Worm (Caenorhabditis elegans) whole organism, L4 larva: ENCODE results near the gene cyp-25A1.
"Not testable (repeated sequence)": the region's sequence is repeated elsewhere in the genome, so short reads cannot be mapped to it uniquely, and the experiment has no call there.

Source experiments
- D1046.2 ChIP-seq: fragments of 200-800 bp; sonication (Bioruptor generic); IDR thresholded peaks from 2 replicates; pipeline ENCODE4 v1.3.6; 2022; ENCODE audit warnings: missing genetic modification characterization, missing compliant biosample characterization
- T20F7.1 ChIP-seq: fragments of 200-800 bp; sonication (Bioruptor generic); optimal IDR thresholded peaks from 2 replicates; lab custom pipeline; 2018; ENCODE audit warnings: mild to moderate bottlenecking, missing genetic modification characterization, missing compliant biosample characterization
- T26A8.4 ChIP-seq: fragments of 200-800 bp; sonication (Bioruptor generic); IDR thresholded peaks from 2 replicates; pipeline ENCODE4 v1.3.6; 2022; ENCODE audit warnings: missing genetic modification characterization, missing compliant biosample characterization
- Y48G9A.11 ChIP-seq: fragments of 200-800 bp; sonication (Bioruptor generic); IDR thresholded peaks from 2 replicates; pipeline ENCODE4 v1.3.6; 2022; ENCODE audit warnings: missing genetic modification reagents, missing genetic modification characterization, missing compliant biosample characterization
- Y75B8A.6 ChIP-seq: fragments of 200-800 bp; sonication (Bioruptor generic); IDR thresholded peaks from 2 replicates; pipeline ENCODE4 v1.3.6; 2022; ENCODE audit warnings: missing genetic modification reagents, missing genetic modification characterization, missing compliant biosample characterization
- ZK337.2 ChIP-seq: fragments of 200-800 bp; sonication (Bioruptor generic); IDR thresholded peaks from 2 replicates; pipeline ENCODE4 v1.3.6; 2022; ENCODE audit warnings: missing genetic modification reagents, missing genetic modification characterization, missing compliant biosample characterization
- ceh-20 ChIP-seq: fragments of 200-800 bp; sonication (Bioruptor generic); IDR thresholded peaks from 2 replicates; pipeline ENCODE4 v1.3.6; 2022; ENCODE audit warnings: missing genetic modification reagents, missing genetic modification characterization, missing compliant biosample characterization
- ceh-44 ChIP-seq: fragments of 200-800 bp; sonication (Bioruptor generic); IDR thresholded peaks from 2 replicates; pipeline ENCODE4 v1.3.6; 2022; ENCODE audit warnings: missing genetic modification reagents, missing genetic modification characterization, missing compliant biosample characterization
- ctbp-1 ChIP-seq: fragments of 200-800 bp; sonication (Bioruptor generic); IDR thresholded peaks from 2 replicates; pipeline ENCODE4 v1.3.6; 2022; ENCODE audit warnings: missing genetic modification reagents, missing genetic modification characterization, missing compliant biosample characterization
- dmd-6 ChIP-seq: fragments of 200-800 bp; sonication (Bioruptor generic); IDR thresholded peaks from 2 replicates; pipeline ENCODE4 v1.3.6; 2022; ENCODE audit warnings: missing genetic modification reagents, missing genetic modification characterization, missing compliant biosample characterization
- dmd-9 ChIP-seq: fragments of 200-800 bp; sonication (Bioruptor generic); IDR thresholded peaks from 2 replicates; pipeline ENCODE4 v1.3.6; 2022; ENCODE audit warnings: missing genetic modification reagents, missing genetic modification characterization, missing compliant biosample characterization
- dpl-1 ChIP-seq: fragments of 150-350 bp; optimal IDR thresholded peaks from 2 replicates; lab custom pipeline; 2014; ENCODE audit warnings: missing biosample characterization, missing genetic modification reagents, missing genetic modification characterization
- egl-43 ChIP-seq: fragments of 200-800 bp; sonication (Bioruptor generic); IDR thresholded peaks from 2 replicates; pipeline ENCODE4 v1.3.6; 2022; ENCODE audit warnings: missing genetic modification reagents, missing genetic modification characterization, missing compliant biosample characterization
- hif-1 ChIP-seq, 2 experiments: sonication (generic microtip); optimal IDR thresholded peaks; 2 replicates each; lab custom pipeline; 2016 to 2017; ENCODE audit warnings: missing compliant biosample characterization in 2 of 2, missing genetic modification characterization in 2 of 2, missing genetic modification reagents in 2 of 2, missing genotype in 2 of 2, mild to moderate bottlenecking in 1 of 2
- hlh-11 ChIP-seq: fragments of 200-800 bp; sonication (Bioruptor generic); optimal IDR thresholded peaks from 2 replicates; lab custom pipeline; 2018; ENCODE audit warnings: mild to moderate bottlenecking, missing genetic modification characterization, missing compliant biosample characterization
- hmg-1.1 ChIP-seq: fragments of 200-800 bp; sonication (Bioruptor generic); IDR thresholded peaks from 2 replicates; pipeline ENCODE4 v1.3.6; 2022; ENCODE audit warnings: missing genetic modification reagents, missing genetic modification characterization, missing compliant biosample characterization
- lin-29 ChIP-seq: fragments of 200-800 bp; sonication (Bioruptor generic); IDR thresholded peaks from 2 replicates; pipeline ENCODE4 v1.3.6; 2022; ENCODE audit warnings: missing genetic modification reagents, missing genetic modification characterization, missing compliant biosample characterization
- lin-38 ChIP-seq: fragments of 200-800 bp; sonication (Bioruptor generic); IDR thresholded peaks from 2 replicates; pipeline ENCODE4 v1.3.6; 2022; ENCODE audit warnings: missing genetic modification reagents, missing genetic modification characterization, missing compliant biosample characterization
- lsy-2 ChIP-seq, 2 experiments: fragments of 150-350 bp in 1 of 2; sonication (generic microtip) in 1 of 2; optimal IDR thresholded peaks; 2 replicates each; lab custom pipeline; 2014 to 2017; ENCODE audit warnings: missing biosample characterization in 2 of 2, missing genetic modification characterization in 2 of 2
- madf-5 ChIP-seq, 2 experiments: fragments of 200-800 bp; sonication (Bioruptor generic); IDR thresholded peaks; 2 replicates each; pipeline ENCODE4 v1.3.6; 2022; ENCODE audit warnings: missing compliant biosample characterization in 2 of 2, missing genetic modification characterization in 2 of 2
- madf-9 ChIP-seq: fragments of 200-800 bp; sonication (Bioruptor generic); conservative IDR thresholded peaks from 2 replicates; pipeline ENCODE4 v1.3.6; 2022; ENCODE audit warnings: missing genetic modification reagents, missing genetic modification characterization, missing compliant biosample characterization
- mdt-29 ChIP-seq: fragments of 200-800 bp; sonication (Bioruptor generic); IDR thresholded peaks from 2 replicates; pipeline ENCODE4 v1.3.6; 2022; ENCODE audit warnings: missing genetic modification reagents, missing genetic modification characterization, missing compliant biosample characterization
- mes-2 ChIP-seq: sonication (generic microtip); optimal IDR thresholded peaks from 2 replicates; lab custom pipeline; 2016; ENCODE audit warnings: missing genotype, mild to moderate bottlenecking, missing genetic modification characterization, missing compliant biosample characterization; ENCODE audit not compliant: poor library complexity, severe bottlenecking
- mxl-2 ChIP-seq: fragments of 200-800 bp; sonication (Bioruptor generic); conservative IDR thresholded peaks from 2 replicates; pipeline ENCODE4 v1.3.6; 2022; ENCODE audit warnings: missing genetic modification reagents, missing genetic modification characterization, missing compliant biosample characterization
- nhr-42 ChIP-seq: fragments of 200-800 bp; sonication (Bioruptor generic); IDR thresholded peaks from 2 replicates; pipeline ENCODE4 v1.3.6; 2022; ENCODE audit warnings: missing genetic modification characterization, missing compliant biosample characterization
- pha-4 ChIP-seq, 2 experiments: fragments of 150-350 bp in 1 of 2; fragments of 200-800 bp in 1 of 2; sonication (Bioruptor generic) in 1 of 2; IDR thresholded peaks in 1 of 2; optimal IDR thresholded peaks in 1 of 2; 2 replicates each; pipeline versions ENCODE4 v1.3.6 to Lab custom; 2014 to 2022; ENCODE audit warnings: missing genetic modification characterization in 2 of 2, missing genetic modification reagents in 2 of 2, missing biosample characterization in 1 of 2, missing compliant biosample characterization in 1 of 2
- php-3 ChIP-seq: fragments of 200-800 bp; sonication (Bioruptor generic); IDR thresholded peaks from 2 replicates; pipeline ENCODE4 v1.3.6; 2022; ENCODE audit warnings: missing genetic modification reagents, missing genetic modification characterization, missing compliant biosample characterization
- rbr-2 ChIP-seq: sonication (generic microtip); optimal IDR thresholded peaks from 2 replicates; lab custom pipeline; 2016; ENCODE audit warnings: missing genotype, missing genetic modification characterization, missing compliant biosample characterization
- saeg-2 ChIP-seq: fragments of 200-800 bp; sonication (Bioruptor generic); IDR thresholded peaks from 2 replicates; pipeline ENCODE4 v1.3.6; 2022; ENCODE audit warnings: missing genetic modification reagents, missing genetic modification characterization, missing compliant biosample characterization
- tag-97 ChIP-seq: fragments of 200-800 bp; sonication (Bioruptor generic); IDR thresholded peaks from 2 replicates; pipeline ENCODE4 v1.3.6; 2022; ENCODE audit warnings: missing genetic modification characterization, missing compliant biosample characterization
- tra-1 ChIP-seq: fragments of 200-800 bp; sonication (Bioruptor generic); IDR thresholded peaks from 2 replicates; pipeline ENCODE4 v1.3.6; 2022; ENCODE audit warnings: missing genetic modification reagents, missing genetic modification characterization, missing compliant biosample characterization
- vab-7 ChIP-seq: fragments of 200-800 bp; sonication (Bioruptor generic); IDR thresholded peaks from 2 replicates; pipeline ENCODE4 v1.3.6; 2022; ENCODE audit warnings: missing genetic modification reagents, missing genetic modification characterization, missing compliant biosample characterization
- zfp-3 ChIP-seq: fragments of 200-800 bp; sonication (Bioruptor generic); conservative IDR thresholded peaks from 2 replicates; pipeline ENCODE4 v1.3.6; 2022; ENCODE audit warnings: missing genetic modification reagents, missing genetic modification characterization, missing compliant biosample characterization

Gene cyp-25A1

DNA sequence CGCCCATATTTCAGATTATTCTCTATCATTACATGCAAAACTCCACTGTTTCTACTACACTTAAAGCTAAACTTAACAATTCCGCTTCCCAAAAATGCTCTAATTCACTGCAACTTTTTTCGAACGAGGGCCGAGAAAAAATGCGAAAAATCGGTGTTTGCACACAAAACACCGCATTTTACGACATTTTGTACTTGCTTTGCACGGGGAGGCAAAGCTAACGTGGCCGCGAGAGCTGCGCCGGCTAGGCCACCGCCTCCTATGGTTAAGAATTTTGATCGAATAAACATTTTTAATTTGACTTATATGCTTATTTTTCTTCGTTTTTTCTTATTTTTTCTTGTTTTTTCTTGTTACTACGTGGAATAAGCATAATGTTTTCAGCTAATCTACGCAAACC, 22.5 kb downstream of the cyp-25A1 start (continued):
- peak; percentile 62 for TF ChIP-seq rbr-2 (tag; lab: Kevin White, UChicago)
- TF ChIP-seq T26A8.4 (GFP tag; lab: Robert Waterston, UW) = peak; percentile 86
- 0 out of 2 replicates have a peak, but pooled peaks have one; percentile 64 for TF ChIP-seq mxl-2 (GFP tag; lab: Robert Waterston, UW)
- peak; percentile 93 for TF ChIP-seq zfp-3 (GFP tag; lab: Robert Waterston, UW)
- TF ChIP-seq hif-1 (tag; optimal IDR thresholded peaks at IDR 0.05; lab: Kevin White, UChicago) = peak in 1 of 2 experiments; percentile 53
- peak; percentile 71 for TF ChIP-seq tra-1 (GFP tag; lab: Robert Waterston, UW)
- peak; percentile 90 for TF ChIP-seq lin-29 (GFP tag; lab: Robert Waterston, UW)
- 0 out of 2 replicates have a peak, but pooled peaks have one; percentile 65 for TF ChIP-seq Y75B8A.6 (GFP tag; lab: Robert Waterston, UW)
- peak; percentile 95 for TF ChIP-seq nhr-42
- peak; percentile 96 for TF ChIP-seq dmd-6 (GFP tag; lab: Robert Waterston, UW)
- TF ChIP-seq dpl-1 = peak; percentile 21
- peak; percentile 68; the same call in 1 of the 2 replicates for TF ChIP-seq ceh-44 (GFP tag; lab: Robert Waterston, UW)
- TF ChIP-seq saeg-2 (GFP tag; lab: Robert Waterston, UW) = 0 out of 2 replicates have a peak, but pooled peaks have one; percentile 34
- peak; percentile 93 for TF ChIP-seq madf-9 (GFP tag; lab: Robert Waterston, UW)
- TF ChIP-seq hmg-1.1 (GFP tag; lab: Robert Waterston, UW) = peak; percentile 97
- TF ChIP-seq mdt-29 = peak; percentile 81
- peak; percentile 82 for TF ChIP-seq mes-2 (tag; lab: Kevin White, UChicago)

DNA sequence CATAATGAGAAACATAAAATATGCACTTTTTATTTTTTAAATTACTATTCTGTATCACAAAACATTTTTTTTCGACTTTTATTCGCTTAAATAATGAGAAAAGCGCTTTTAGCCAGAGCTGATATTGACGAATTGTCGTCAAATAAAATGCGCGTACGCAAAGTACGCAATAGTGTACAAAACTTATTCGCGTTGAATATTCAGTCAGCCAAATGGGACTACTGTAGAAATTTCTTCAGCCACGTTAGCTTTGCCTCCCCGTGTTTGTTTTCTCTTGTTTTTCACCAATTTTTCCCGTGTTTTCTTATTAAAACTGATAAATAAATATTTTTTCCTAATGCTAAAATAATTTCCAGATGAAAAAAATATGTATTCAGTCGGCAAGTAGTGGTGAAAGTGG, 24.6 kb downstream of the cyp-25A1 start:
- TF ChIP-seq Y48G9A.11 (GFP tag; lab: Robert Waterston, UW) = peak; percentile 60; the same call in 1 of the 2 replicates
- TF ChIP-seq tra-1 (GFP tag; lab: Robert Waterston, UW) = peak; percentile 88
- peak; percentile 98 for TF ChIP-seq dmd-9 (GFP tag; lab: Robert Waterston, UW)
- TF ChIP-seq hlh-11 (tag; lab: Kevin White, UChicago) = peak; percentile 33
- TF ChIP-seq mes-2 (tag; lab: Kevin White, UChicago) = peak; percentile 20
- peak; percentile 87 for TF ChIP-seq mdt-29
- TF ChIP-seq lsy-2 (tag; optimal IDR thresholded peaks at IDR 0.05; lab: Kevin White, UChicago) = peak; percentile 67 to 94
- peak; percentile 7 for TF ChIP-seq dpl-1
- TF ChIP-seq pha-4 (GFP tag; IDR thresholded peaks at IDR 0.05; lab: Robert Waterston, UW) = peak; percentile 68
- not testable (repeated sequence) for TF ChIP-seq pha-4 (tag; optimal IDR thresholded peaks at IDR 0.05; lab: Kevin White, UChicago)
- peak; percentile 73; the same call in 1 of the 2 replicates for TF ChIP-seq ceh-44 (GFP tag; lab: Robert Waterston, UW)
- peak; percentile 88 for TF ChIP-seq hmg-1.1 (GFP tag; lab: Robert Waterston, UW)
- TF ChIP-seq php-3 (GFP tag; lab: Robert Waterston, UW) = 0 out of 2 replicates have a peak, but pooled peaks have one; percentile 45
- TF ChIP-seq ceh-20 = peak; percentile 86
- TF ChIP-seq D1046.2 = peak; percentile 92
- TF ChIP-seq tag-97 (GFP tag; lab: Robert Waterston, UW) = 0 out of 2 replicates have a peak, but pooled peaks have one; percentile 38
- peak; percentile 69 for TF ChIP-seq T20F7.1 (GFP tag; lab: Kevin White, UChicago)
- peak; percentile 92 for TF ChIP-seq dmd-6 (GFP tag; lab: Robert Waterston, UW)
- TF ChIP-seq madf-5 (GFP tag; IDR thresholded peaks at IDR 0.05; lab: Robert Waterston, UW) = peak in 1 of 2 experiments; percentile 67; a peak in 1 of 4 replicates
- 0 out of 2 replicates have a peak, but pooled peaks have one; percentile 23 for TF ChIP-seq saeg-2 (GFP tag; lab: Robert Waterston, UW)
- TF ChIP-seq egl-43 (GFP tag; lab: Robert Waterston, UW) = 0 out of 2 replicates have a peak, but pooled peaks have one; percentile 38
- TF ChIP-seq ZK337.2 (GFP tag; lab: Robert Waterston, UW) = peak; percentile 94
- peak; percentile 50 for TF ChIP-seq rbr-2 (tag; lab: Kevin White, UChicago)
- peak; percentile 95 for TF ChIP-seq zfp-3 (GFP tag; lab: Robert Waterston, UW)
- TF ChIP-seq nhr-42 = peak; percentile 90; the same call in 1 of the 2 replicates
- TF ChIP-seq hif-1 (tag; optimal IDR thresholded peaks at IDR 0.05; lab: Kevin White, UChicago) = peak in 1 of 2 experiments; percentile 21
- peak; percentile 72 for TF ChIP-seq lin-29 (GFP tag; lab: Robert Waterston, UW)
- TF ChIP-seq lin-38 (GFP tag; lab: Robert Waterston, UW) = peak; percentile 91
- TF ChIP-seq ctbp-1 (GFP tag; lab: Robert Waterston, UW) = peak; percentile 82
- TF ChIP-seq mxl-2 (GFP tag; lab: Robert Waterston, UW) = 0 out of 2 replicates have a peak, but pooled peaks have one; percentile 15
- peak; percentile 80 for TF ChIP-seq madf-9 (GFP tag; lab: Robert Waterston, UW)
- TF ChIP-seq vab-7 (GFP tag; lab: Robert Waterston, UW) = peak; percentile 85
- peak; percentile 85 for TF ChIP-seq T26A8.4 (GFP tag; lab: Robert Waterston, UW)
